Fruit fly (Drosophila melanogaster) whole organism, adult: ENCODE data around the gene retinin.

Experiments
- CG11617 ChIP-seq: fragments of 200-800 bp; sonication (Bioruptor generic); optimal IDR thresholded peaks from 2 replicates; lab custom pipeline; 2017; ENCODE audit warnings: mild to moderate bottlenecking, missing biosample characterization, missing genetic modification reagents, missing genetic modification characterization
- CG12768 ChIP-seq: fragments of 200-800 bp; sonication (Bioruptor generic); optimal IDR thresholded peaks from 2 replicates; lab custom pipeline; 2017; ENCODE audit warnings: missing biosample characterization, missing genetic modification characterization, mild to moderate bottlenecking, moderate library complexity, missing genetic modification reagents
- CG14711 ChIP-seq: fragments of 200-800 bp; sonication (Bioruptor generic); optimal IDR thresholded peaks from 2 replicates; lab custom pipeline; 2018; ENCODE audit warnings: missing biosample characterization, mild to moderate bottlenecking, missing genetic modification characterization, moderate library complexity
- CG1620 ChIP-seq: fragments of 200-800 bp; sonication (Bioruptor generic); optimal IDR thresholded peaks from 2 replicates; lab custom pipeline; 2016; ENCODE audit warnings: missing biosample characterization, missing genetic modification characterization
- CG33017 ChIP-seq: fragments of 200-800 bp; sonication (Bioruptor generic); optimal IDR thresholded peaks from 2 replicates; lab custom pipeline; 2018; ENCODE audit warnings: missing biosample characterization, mild to moderate bottlenecking, missing genetic modification characterization, moderate library complexity
- CG5204 ChIP-seq: fragments of 200-800 bp; sonication (Bioruptor generic); optimal IDR thresholded peaks from 2 replicates; lab custom pipeline; 2016; ENCODE audit warnings: missing biosample characterization, missing genetic modification characterization
- CG7045 ChIP-seq: fragments of 200-800 bp; sonication (Bioruptor generic); optimal IDR thresholded peaks from 2 replicates; lab custom pipeline; 2017; ENCODE audit warnings: missing biosample characterization, mild to moderate bottlenecking, missing genetic modification characterization
- CG7101 ChIP-seq: fragments of 200-800 bp; sonication (Bioruptor generic); optimal IDR thresholded peaks from 2 replicates; lab custom pipeline; 2018; ENCODE audit warnings: missing biosample characterization, mild to moderate bottlenecking, missing genetic modification characterization, moderate library complexity
- Clk ChIP-seq: fragments of 200-800 bp; sonication (Bioruptor generic); optimal IDR thresholded peaks from 2 replicates; lab custom pipeline; 2017; ENCODE audit warnings: missing biosample characterization, missing genetic modification characterization
- Crg-1 ChIP-seq: fragments of 200-800 bp; sonication (Bioruptor generic); optimal IDR thresholded peaks from 2 replicates; lab custom pipeline; 2016; ENCODE audit warnings: missing biosample characterization, missing genetic modification characterization
- Hr96 ChIP-seq: fragments of 200-800 bp; sonication (Bioruptor generic); optimal IDR thresholded peaks from 2 replicates; lab custom pipeline; 2016; ENCODE audit warnings: missing biosample characterization, missing genetic modification characterization
- Mnt ChIP-seq: fragments of 200-800 bp; sonication (Bioruptor generic); optimal IDR thresholded peaks from 2 replicates; lab custom pipeline; 2016; ENCODE audit warnings: missing biosample characterization, mild to moderate bottlenecking, missing genetic modification characterization
- bab1 ChIP-seq: fragments of 200-800 bp; sonication (Bioruptor generic); optimal IDR thresholded peaks from 3 replicates; lab custom pipeline; 2019; ENCODE audit warnings: missing biosample characterization, mild to moderate bottlenecking, missing genetic modification characterization, moderate library complexity
- cic ChIP-seq: fragments of 200-800 bp; sonication (Bioruptor generic); optimal IDR thresholded peaks from 2 replicates; lab custom pipeline; 2017; ENCODE audit warnings: missing biosample characterization, mild to moderate bottlenecking, missing genetic modification characterization, moderate library complexity
- cnc ChIP-seq, 2 experiments: fragments of >200 bp; optimal IDR thresholded peaks; 2 replicates each; lab custom pipeline; 2017
- kay ChIP-seq: fragments of 200-800 bp; sonication (Bioruptor generic); peaks from one replicate; lab custom pipeline; 2016; ENCODE audit warnings: missing biosample characterization, missing genetic modification characterization, borderline replicate concordance
- ovo ChIP-seq: fragments of 200-800 bp; sonication (Bioruptor generic); optimal IDR thresholded peaks from 2 replicates; lab custom pipeline; 2016; ENCODE audit warnings: missing biosample characterization, missing genetic modification characterization
- pad ChIP-seq: fragments of 200-800 bp; sonication (Bioruptor generic); optimal IDR thresholded peaks from 3 replicates; lab custom pipeline; 2017; ENCODE audit warnings: missing biosample characterization, missing genetic modification characterization, mild to moderate bottlenecking, moderate library complexity, missing genetic modification reagents
- tj ChIP-seq: fragments of 200-800 bp; sonication (Bioruptor generic); optimal IDR thresholded peaks from 3 replicates; lab custom pipeline; 2017; ENCODE audit warnings: missing biosample characterization, mild to moderate bottlenecking, missing genetic modification characterization, moderate library complexity
- toe ChIP-seq: fragments of 200-800 bp; sonication (Bioruptor generic); optimal IDR thresholded peaks from 2 replicates; lab custom pipeline; 2016; ENCODE audit warnings: missing biosample characterization, missing genetic modification characterization

The retinin gene

dm6 chr3L:16354197-16354596, 22.5 kb downstream of the retinin start, which contains the start of gene Pdh:
Gene Pdh (minus strand): TSS chr3L:16354297.
- TF ChIP-seq pad (GFP tag; lab: Kevin White, UChicago), result no peak
- TF ChIP-seq ovo (GFP tag; lab: Kevin White, UChicago), result no peak
- no peak for TF ChIP-seq CG11617 (GFP tag; lab: Kevin White, UChicago)
- no peak for TF ChIP-seq Mnt
- no peak for TF ChIP-seq toe (GFP tag; lab: Kevin White, UChicago)

dm6 chr3L:16356171-16356765, 24.5 kb downstream of the retinin start:
- TF ChIP-seq kay (GFP tag; lab: Kevin White, UChicago) (peak; percentile 88), Mnt (peak; percentile 14), CG7101 (tag; lab: Kevin White, UChicago) (peak; percentile 13), CG12768 (GFP tag; lab: Kevin White, UChicago) (peak; percentile 18), CG7045 (GFP tag; lab: Kevin White, UChicago) (no peak), ovo (GFP tag; lab: Kevin White, UChicago) (no peak), CG33017 (tag; lab: Kevin White, UChicago) (peak; percentile 7)

- no peak for TF ChIP-seq Clk
- TF ChIP-seq Mnt, result no peak
- TF ChIP-seq pad (GFP tag; lab: Kevin White, UChicago), result no peak
- TF ChIP-seq CG12768 (GFP tag; lab: Kevin White, UChicago), result no peak
- no peak for TF ChIP-seq CG5204 (GFP tag; lab: Kevin White, UChicago)
- no peak for TF ChIP-seq cic
- no peak for TF ChIP-seq CG7101 (tag; lab: Kevin White, UChicago)
- no peak for TF ChIP-seq Crg-1 (GFP tag; lab: Kevin White, UChicago)
These were observed 25.5 kb downstream of the retinin start for dm6 chr3L:16357187-16357728.

dm6 chr3L:16357860-16358259, 26.1 kb downstream of the retinin start:
- TF ChIP-seq CG5204 (GFP tag; lab: Kevin White, UChicago) (no peak), CG7101 (tag; lab: Kevin White, UChicago) (no peak), CG11617 (GFP tag; lab: Kevin White, UChicago) (no peak), Crg-1 (GFP tag; lab: Kevin White, UChicago) (no peak), CG12768 (GFP tag; lab: Kevin White, UChicago) (no peak), Clk (no peak), tj (no peak), cnc (optimal IDR thresholded peaks at IDR 0.05; lab: Kevin White, UChicago) (no peak), CG14711 (tag; lab: Kevin White, UChicago) (no peak)

dm6 chr3L:16359219-16359748, 27.6 kb downstream of the retinin start, which contains the start of gene ringer:
Gene ringer (minus strand): TSS chr3L:16359428.
- no peak for TF ChIP-seq Crg-1 (GFP tag; lab: Kevin White, UChicago)
- TF ChIP-seq CG33017 (tag; lab: Kevin White, UChicago), result peak; percentile 43

DNA sequence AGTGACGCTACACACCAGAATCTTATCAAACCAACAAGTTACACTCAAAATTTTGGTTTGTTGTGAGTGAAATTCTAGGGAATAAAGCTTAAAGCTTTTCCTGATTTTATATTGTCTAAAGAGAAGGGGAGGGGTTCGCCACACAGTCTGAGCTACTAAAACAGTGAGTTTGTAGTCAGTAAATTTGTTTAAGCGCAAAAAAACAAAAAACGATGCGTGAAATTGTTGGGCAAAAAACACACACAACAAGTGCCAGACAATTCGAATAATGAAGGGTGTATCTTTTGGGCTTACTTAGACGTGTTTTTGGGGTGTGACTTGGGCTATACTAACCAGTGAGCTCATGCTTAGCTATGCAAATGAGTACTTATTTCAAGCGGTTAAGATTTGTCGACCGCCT, 28.1 kb downstream of the retinin start:
- TF ChIP-seq cic (no peak), CG12768 (GFP tag; lab: Kevin White, UChicago) (peak; percentile 39), kay (GFP tag; lab: Kevin White, UChicago) (peak; percentile 92), CG33017 (tag; lab: Kevin White, UChicago) (no peak)

dm6 chr3L:16361200-16361815, 29.6 kb downstream of the retinin start:
- TF ChIP-seq CG33017 (tag; lab: Kevin White, UChicago) (no peak), Hr96 (GFP tag; lab: Kevin White, UChicago) (no peak), CG11617 (GFP tag; lab: Kevin White, UChicago) (no peak), CG1620 (GFP tag; lab: Kevin White, UChicago) (no peak), cic (no peak), CG5204 (GFP tag; lab: Kevin White, UChicago) (no peak), ovo (GFP tag; lab: Kevin White, UChicago) (no peak), tj (no peak)

DNA sequence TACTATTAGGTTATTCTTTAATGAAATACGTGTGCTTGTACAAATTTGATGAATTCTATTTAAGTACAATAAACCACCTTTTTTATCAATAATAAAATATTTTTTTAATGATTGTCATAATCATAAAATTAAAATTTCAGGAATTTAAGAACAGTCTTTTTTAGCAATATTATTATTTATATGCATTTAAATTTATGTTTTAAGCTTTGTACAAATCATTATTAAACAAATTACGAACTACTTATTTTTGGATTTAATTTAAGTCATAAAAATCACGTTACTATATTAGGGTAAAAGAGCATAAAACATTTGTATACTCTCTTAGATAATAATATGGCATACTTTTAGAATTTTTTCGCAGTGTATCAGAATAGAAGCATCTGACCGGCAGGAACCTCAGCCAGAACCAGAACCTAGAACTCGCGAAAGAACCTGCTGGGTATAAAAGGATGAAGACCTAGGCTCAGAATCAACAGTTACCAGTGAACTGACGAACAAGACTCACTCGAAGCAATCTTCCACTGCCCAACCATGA, 30.5 kb downstream of the retinin start, which contains the start of gene Cpr72Ea:
Cpr72Ea (plus strand) TSS at position 485 of the 535 bp plus-strand sequence.
- TF ChIP-seq CG7101 (tag; lab: Kevin White, UChicago) (no peak), CG7045 (GFP tag; lab: Kevin White, UChicago) (no peak), Mnt (no peak), kay (GFP tag; lab: Kevin White, UChicago) (no peak), Crg-1 (GFP tag; lab: Kevin White, UChicago) (no peak), bab1 (no peak), Hr96 (GFP tag; lab: Kevin White, UChicago) (no peak)
